Worm (Caenorhabditis elegans): ENCODE data around the gene cdc-48.2.
A peak's percentile ranks its signal among the peaks of the same experiment; 100 is the strongest.

Gene cdc-48.2

DNA sequence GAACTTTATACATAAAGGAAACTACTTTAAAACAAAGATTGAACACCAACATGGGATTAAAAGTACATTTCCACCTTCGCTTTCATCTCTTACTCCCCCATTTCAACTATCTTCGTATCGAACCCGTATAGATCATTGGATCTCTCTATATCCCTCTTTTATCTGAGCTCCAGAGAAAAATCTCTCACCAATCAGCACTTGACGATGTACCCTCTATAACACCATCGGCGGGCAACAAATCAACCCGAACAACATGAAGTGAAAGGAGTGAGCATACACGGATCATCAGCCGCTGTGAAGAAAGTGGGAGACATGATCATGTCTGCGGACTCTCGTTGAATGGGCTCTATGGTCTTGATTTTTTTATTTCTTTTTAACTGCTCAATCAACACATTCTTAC lies 20.9 kb upstream of the cdc-48.2 start:
- TF ChIP-seq mes-2 (tag; optimal IDR thresholded peaks at IDR 0.05; ENCODE audit: poor library complexity, severe bottlenecking) (no peak), daf-16 (GFP tag; optimal IDR thresholded peaks at IDR 0.05) (peak in 1 of 2 experiments; percentile 6), daf-16 (tag; optimal IDR thresholded peaks at IDR 0.05) (no peak)

DNA sequence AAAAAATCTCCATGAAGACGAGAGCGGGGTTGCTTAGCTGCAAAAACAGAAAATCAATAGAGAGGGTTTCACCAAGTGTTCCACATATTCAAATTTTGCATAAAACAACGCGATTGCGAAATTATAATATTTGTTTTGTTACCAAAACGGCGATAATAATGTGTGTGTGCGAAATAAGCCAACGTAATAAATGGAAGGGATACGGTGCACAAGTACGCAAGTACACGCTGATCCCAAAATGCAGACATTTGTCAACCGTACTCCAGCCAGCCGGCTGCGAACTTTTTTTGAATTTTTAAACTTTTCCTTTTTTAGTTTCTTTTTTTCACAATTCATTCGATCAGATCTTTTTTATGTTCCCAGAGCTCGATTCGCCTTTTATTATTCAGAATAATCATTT lies 13.4 kb upstream of the cdc-48.2 start, which contains the start of gene ire-1:
Gene ire-1 (minus strand): TSS at position 44 of the 400 bp plus-strand sequence.
- TF ChIP-seq ceh-44 (GFP tag; IDR thresholded peaks at IDR 0.05) (no peak), T26A8.4 (GFP tag; IDR thresholded peaks at IDR 0.05) (no peak), pqm-1 (tag; optimal IDR thresholded peaks at IDR 0.05) (peak; percentile 23), lsy-2 (tag; optimal IDR thresholded peaks at IDR 0.05) (peak; percentile 90 to 99), T20F7.1 (GFP tag; optimal IDR thresholded peaks at IDR 0.05) (peak; percentile 47), daf-16 (GFP tag; optimal IDR thresholded peaks at IDR 0.05) (no peak), daf-16 (tag; optimal IDR thresholded peaks at IDR 0.05) (peak; percentile 57), mes-2 (tag; optimal IDR thresholded peaks at IDR 0.05; ENCODE audit: poor library complexity, severe bottlenecking) (peak; percentile 75), mxl-3 (GFP tag; optimal IDR thresholded peaks at IDR 0.05) (peak; percentile 15), nhr-6 (tag; optimal IDR thresholded peaks at IDR 0.05) (peak; percentile 38), hif-1 (tag; optimal IDR thresholded peaks at IDR 0.05) (peak in 1 of 2 experiments; percentile 31), lin-38 (GFP tag; IDR thresholded peaks at IDR 0.05) (peak; percentile 54), hlh-11 (tag; optimal IDR thresholded peaks at IDR 0.05) (peak; percentile 44), hmg-1.1 (GFP tag; IDR thresholded peaks at IDR 0.05) (peak; percentile 38; the same call in 1 of the 2 replicates), pha-4 (GFP tag; IDR thresholded peaks at IDR 0.05) (peak; percentile 14; the same call in 1 of the 2 replicates), pha-4 (tag; optimal IDR thresholded peaks at IDR 0.05) (peak; percentile 70), hlh-30 (tag; optimal IDR thresholded peaks at IDR 0.05; ENCODE audit: insufficient read depth) (peak; percentile 42), daf-19 (GFP tag; conservative IDR thresholded peaks at IDR 0.05) (0 out of 2 replicates have a peak, but pooled peaks have one; percentile 17), mep-1 (tag; optimal IDR thresholded peaks at IDR 0.05) (peak; percentile 70), dmd-6 (GFP tag; IDR thresholded peaks at IDR 0.05) (peak; percentile 26; the same call in 1 of the 2 replicates), rbr-2 (tag; optimal IDR thresholded peaks at IDR 0.05) (peak; percentile 6), unc-39 (tag; optimal IDR thresholded peaks at IDR 0.05) (no peak), ZK337.2 (GFP tag; IDR thresholded peaks at IDR 0.05) (no peak), unc-130 (GFP tag; optimal IDR thresholded peaks at IDR 0.05) (no peak), mxl-2 (GFP tag; conservative IDR thresholded peaks at IDR 0.05) (no peak), spr-3 (GFP tag; optimal IDR thresholded peaks at IDR 0.05) (no peak), F49E8.2 (tag; optimal IDR thresholded peaks at IDR 0.05; ENCODE audit: borderline replicate concordance) (no peak), ztf-7 (tag; optimal IDR thresholded peaks at IDR 0.05) (peak; percentile 17), unc-62 (GFP tag; optimal IDR thresholded peaks at IDR 0.05 in 1 of 2) (no peak), unc-62 (tag; optimal IDR thresholded peaks at IDR 0.05) (no peak), lin-13 (GFP tag; optimal IDR thresholded peaks at IDR 0.05) (peak; percentile 42), nhr-28 (tag; optimal IDR thresholded peaks at IDR 0.05) (peak; percentile 49), dve-1 (tag; optimal IDR thresholded peaks at IDR 0.05; ENCODE audit: insufficient read depth) (peak; percentile 72), dpl-1 (GFP tag; optimal IDR thresholded peaks at IDR 0.05) (peak; percentile 69)

DNA sequence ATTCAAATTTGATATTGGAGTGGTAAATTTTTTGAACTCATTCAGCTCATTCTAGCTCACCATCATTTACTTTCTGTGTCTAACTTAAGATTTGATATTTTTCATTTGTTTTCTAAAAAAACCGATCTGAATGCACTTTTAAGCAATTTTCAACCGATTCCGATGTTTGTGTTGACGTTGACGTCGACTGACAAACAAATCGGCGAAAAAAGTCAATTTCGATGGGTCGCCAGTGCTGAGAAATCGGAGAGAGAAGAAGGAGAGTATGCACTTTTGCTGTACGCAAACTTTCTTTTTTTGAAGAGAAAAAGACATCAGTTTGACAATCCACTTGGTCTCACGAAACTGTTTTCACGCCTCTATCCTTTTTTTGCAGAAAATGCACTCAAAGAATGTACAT lies 12.9 kb upstream of the cdc-48.2 start:
- TF ChIP-seq D1046.2 (GFP tag; IDR thresholded peaks at IDR 0.05): no peak
- peak; percentile 73 for TF ChIP-seq aha-1 (tag)
- no peak for TF ChIP-seq ceh-28 (tag; optimal IDR thresholded peaks at IDR 0.05)
- no peak for TF ChIP-seq saeg-2 (GFP tag; IDR thresholded peaks at IDR 0.05)
- TF ChIP-seq T20F7.1 (GFP tag; optimal IDR thresholded peaks at IDR 0.05): no peak
- no peak for TF ChIP-seq lin-1 (GFP tag; IDR thresholded peaks at IDR 0.05)
- no peak for TF ChIP-seq skn-1 (tag; optimal IDR thresholded peaks at IDR 0.05)
- peak in 1 of 2 experiments; percentile 83 for TF ChIP-seq unc-62 (GFP tag; optimal IDR thresholded peaks at IDR 0.05 in 1 of 2)
- no peak for TF ChIP-seq unc-62 (tag; optimal IDR thresholded peaks at IDR 0.05)
- no peak for TF ChIP-seq zfp-2 (tag; optimal IDR thresholded peaks at IDR 0.05)
- no peak for TF ChIP-seq ZK546.5 (tag; optimal IDR thresholded peaks at IDR 0.05)
- TF ChIP-seq R02D3.7 (tag; optimal IDR thresholded peaks at IDR 0.05): no peak
